Worm (Caenorhabditis elegans): ENCODE measurements around the gene ttr-32.
A peak's percentile ranks its signal among the peaks of the same experiment; 100 is the strongest.
"Not testable (repeated sequence)": the region's sequence is repeated elsewhere in the genome, so short reads cannot be mapped to it uniquely, and the experiment has no call there.

The ttr-32 gene

DNA sequence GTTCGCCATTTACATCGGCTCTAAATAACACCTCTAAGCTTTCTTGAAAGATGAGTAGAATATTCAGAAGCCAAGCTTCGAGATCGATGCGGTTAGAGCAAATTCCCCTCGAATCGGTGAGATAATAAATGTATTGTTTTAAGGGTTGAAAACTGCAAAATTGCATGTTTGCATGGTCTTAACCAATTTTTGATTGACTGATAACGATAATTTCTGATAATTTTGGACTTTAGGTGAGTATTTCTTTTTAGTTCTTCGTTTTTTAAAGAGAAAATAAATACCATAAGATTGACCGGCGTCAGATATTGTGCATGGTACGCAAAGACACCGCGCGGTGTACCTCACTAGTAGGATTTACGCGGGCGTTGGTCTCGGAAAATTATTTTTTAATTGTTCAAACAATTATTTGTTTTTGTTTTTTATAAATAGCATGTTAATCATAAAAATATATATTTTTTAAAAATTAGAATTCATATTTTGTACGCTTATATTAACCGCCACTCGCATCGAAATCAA, 18.0 kb downstream of the ttr-32 start, which contains the start of gene cup-5 (continued):
- TF ChIP-seq elt-2 (tag; optimal IDR thresholded peaks at IDR 0.05) (no peak), lin-13 (GFP tag; optimal IDR thresholded peaks at IDR 0.05) (no peak), ztf-11 (tag; optimal IDR thresholded peaks at IDR 0.05) (no peak), unc-30 (tag; optimal IDR thresholded peaks at IDR 0.05) (no peak), sptf-1 (tag; optimal IDR thresholded peaks at IDR 0.05) (no peak), rnt-1 (tag; optimal IDR thresholded peaks at IDR 0.05) (peak; percentile 38), mab-9 (GFP tag; IDR thresholded peaks at IDR 0.05) (no peak), ama-1 (optimal IDR thresholded peaks at IDR 0.05) (no peak), blmp-1 (tag; optimal IDR thresholded peaks at IDR 0.05) (peak; percentile 60), nhr-84 (tag; optimal IDR thresholded peaks at IDR 0.05) (no peak), ceh-63 (GFP tag; optimal IDR thresholded peaks at IDR 0.05) (no peak), unc-62 (GFP tag; optimal IDR thresholded peaks at IDR 0.05) (no peak), egl-27 (tag; optimal IDR thresholded peaks at IDR 0.05) (no peak)

DNA sequence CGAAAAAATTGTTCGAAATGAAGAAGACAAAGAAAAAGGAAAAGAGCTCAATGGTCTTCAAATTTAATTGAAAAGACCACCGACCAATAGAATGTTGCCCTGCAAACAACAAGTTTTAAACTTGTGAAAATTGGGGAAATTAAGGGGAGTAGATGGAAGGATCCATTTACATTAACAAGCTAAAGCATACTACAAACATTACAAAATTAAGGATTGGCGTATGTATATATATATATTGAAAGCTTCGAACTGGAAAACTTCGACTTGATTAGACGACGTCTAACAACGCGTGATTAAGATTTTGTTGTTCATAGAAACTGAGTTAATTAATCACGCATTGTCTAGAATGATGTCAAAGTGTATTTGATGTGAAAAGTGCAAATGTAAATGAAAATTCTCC, 22.0 kb downstream of the ttr-32 start, which contains the start of gene R13A5.15:
R13A5.15 (minus strand) TSS at position 101 of the 400 bp plus-strand sequence.
- TF ChIP-seq hlh-4 (tag; optimal IDR thresholded peaks at IDR 0.05) (no peak), ceh-8 (GFP tag; optimal IDR thresholded peaks at IDR 0.05) (peak; percentile 30)

- TF ChIP-seq lin-14 (GFP tag; optimal IDR thresholded peaks at IDR 0.05): no peak
- no peak for TF ChIP-seq efl-1 (optimal IDR thresholded peaks at IDR 0.05)
- peak in 1 of 2 experiments; percentile 29 for TF ChIP-seq efl-1 (GFP tag; optimal IDR thresholded peaks at IDR 0.05 in 1 of 2)
Measured at ce11 chrIII:7593285-7593928, 27.2 kb downstream of the ttr-32 start, which contains the start of gene R13A5.11. Gene R13A5.11 (minus strand): TSS chrIII:7593335.

DNA sequence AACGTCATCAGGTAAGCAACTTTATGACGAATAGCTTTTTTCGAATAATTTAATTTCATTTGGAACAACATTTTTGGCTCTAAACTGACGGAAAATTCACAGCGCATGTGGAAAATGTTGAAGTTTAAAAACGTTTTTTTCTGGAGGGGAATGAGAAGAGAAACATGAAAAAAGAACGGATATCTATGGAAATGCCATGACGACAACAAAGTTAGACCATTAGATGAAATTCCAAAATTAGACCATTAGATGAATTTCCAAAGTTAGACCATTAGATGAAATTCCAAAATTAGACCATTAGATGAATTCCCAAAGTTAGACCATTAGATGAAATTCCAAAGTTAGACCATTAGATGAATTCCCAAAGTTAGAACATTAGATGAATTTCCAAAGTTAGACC, 28.3 kb downstream of the ttr-32 start, which contains the start of gene Y80D4G.2:
Y80D4G.2 (minus strand) TSS at position 101 of the 400 bp plus-strand sequence.
- TF ChIP-seq snpc-4, zag-1, mef-2 (tag; optimal IDR thresholded peaks at IDR 0.05): not testable (repeated sequence)

- no peak for TF ChIP-seq zag-1 (tag; optimal IDR thresholded peaks at IDR 0.05)
- no peak for TF ChIP-seq alr-1 (tag; optimal IDR thresholded peaks at IDR 0.05; ENCODE audit: borderline replicate concordance)
- TF ChIP-seq unc-98 (GFP tag; IDR thresholded peaks at IDR 0.05): no peak
- TF ChIP-seq mef-2 (tag; optimal IDR thresholded peaks at IDR 0.05): no peak
- TF ChIP-seq blmp-1 (tag; optimal IDR thresholded peaks at IDR 0.05): no peak
- TF ChIP-seq unc-30 (tag; optimal IDR thresholded peaks at IDR 0.05): no peak
- TF ChIP-seq aly-2 (tag; optimal IDR thresholded peaks at IDR 0.05): no peak
- TF ChIP-seq Y116A8C.19 (tag; optimal IDR thresholded peaks at IDR 0.05; ENCODE audit: borderline replicate concordance): no peak
- no peak for TF ChIP-seq lin-39 (tag; optimal IDR thresholded peaks at IDR 0.05)
- no peak for TF ChIP-seq mab-9 (GFP tag; IDR thresholded peaks at IDR 0.05)
- no peak for TF ChIP-seq nhr-28 (tag; optimal IDR thresholded peaks at IDR 0.05)
- TF ChIP-seq egl-27 (tag; optimal IDR thresholded peaks at IDR 0.05): no peak
- no peak for TF ChIP-seq aha-1 (tag; optimal IDR thresholded peaks at IDR 0.05)
- no peak for TF ChIP-seq ama-1 (optimal IDR thresholded peaks at IDR 0.05)
- no peak for TF ChIP-seq elt-2 (tag; optimal IDR thresholded peaks at IDR 0.05)
Measured at ce11 chrIII:7608223-7608622, 42.0 kb downstream of the ttr-32 start, which contains the start of gene T04A6.3. Gene T04A6.3 (minus strand): TSS chrIII:7608323.

DNA sequence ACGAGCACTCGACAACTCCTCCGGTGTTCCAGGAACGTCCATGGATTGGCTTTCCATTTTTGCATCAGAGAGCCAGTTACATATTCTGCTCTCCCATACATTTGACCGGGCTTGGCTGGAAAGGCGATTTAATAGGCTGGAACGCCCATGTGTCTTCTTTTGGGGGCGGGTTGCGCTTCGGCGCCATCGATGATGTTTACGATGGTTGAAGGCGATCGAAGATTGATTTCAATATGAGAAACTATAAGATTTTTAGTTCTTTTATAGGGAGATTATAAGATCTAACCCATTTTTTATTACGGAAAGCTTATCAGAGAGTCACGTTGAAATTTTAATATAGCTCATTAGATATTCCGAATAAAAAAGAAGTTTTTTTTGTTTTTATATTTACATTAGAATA, 43.0 kb downstream of the ttr-32 start, which contains the start of gene nsph-4.3:
nsph-4.3 (minus strand) TSS at position 101 of the 400 bp plus-strand sequence.
- no peak for TF ChIP-seq snpc-4 (tag; optimal IDR thresholded peaks at IDR 0.05)
- no peak for TF ChIP-seq fkh-10 (GFP tag; optimal IDR thresholded peaks at IDR 0.05)

Measured in whole organism, L1 larva.